In genomic region chrII:6705593-6706228, ce11 we compare ENCODE assay signal across 6 worm cellular contexts.
TF ChIP-seq lines count a peak whose summit lies in the region.

TSS of gene rpy-1 (minus strand) at chrII:6705643.

TF ChIP-seq in whole organism, L1 larva, 84 proteins besides CTCF, POLR2A, EP300 and RAD21 (continues in another document):
- TF ChIP-seq zag-1 (tag; optimal IDR thresholded peaks at IDR 0.05; lab: Kevin White, UChicago): no peak
- no peak for TF ChIP-seq irx-1 (tag; optimal IDR thresholded peaks at IDR 0.05; lab: Kevin White, UChicago)
- no peak for TF ChIP-seq ets-5 (GFP tag; IDR thresholded peaks at IDR 0.05; lab: Robert Waterston, UW)
- no peak for TF ChIP-seq efl-1 (optimal IDR thresholded peaks at IDR 0.05; lab: Kevin White, UChicago)
- peak in 1 of 2 experiments; percentile 41 for TF ChIP-seq efl-1 (GFP tag; optimal IDR thresholded peaks at IDR 0.05 in 1 of 2; lab: Kevin White, UChicago)
- TF ChIP-seq lir-3 (tag; optimal IDR thresholded peaks at IDR 0.05; lab: Kevin White, UChicago; ENCODE audit: poor library complexity): no peak
- TF ChIP-seq C34B4.2 (tag; optimal IDR thresholded peaks at IDR 0.05; lab: Kevin White, UChicago): no peak
- no peak for TF ChIP-seq ceh-88 (GFP tag; IDR thresholded peaks at IDR 0.05; lab: Robert Waterston, UW)
- no peak for TF ChIP-seq ceh-90 (tag; optimal IDR thresholded peaks at IDR 0.05; lab: Kevin White, UChicago)
- no peak for TF ChIP-seq unc-130 (tag; optimal IDR thresholded peaks at IDR 0.05; lab: Kevin White, UChicago)
- TF ChIP-seq elt-2 (tag; optimal IDR thresholded peaks at IDR 0.05; lab: Kevin White, UChicago): no peak
- TF ChIP-seq nhr-84 (tag; optimal IDR thresholded peaks at IDR 0.05; lab: Kevin White, UChicago): no peak
- peak; percentile 76 for TF ChIP-seq lin-14 (GFP tag; optimal IDR thresholded peaks at IDR 0.05; lab: Kevin White, UChicago)
- no peak for TF ChIP-seq unc-98 (GFP tag; IDR thresholded peaks at IDR 0.05; lab: Robert Waterston, UW)
- no peak for TF ChIP-seq xbp-1 (tag; optimal IDR thresholded peaks at IDR 0.05; lab: Kevin White, UChicago)
- peak; percentile 36 to 51 for TF ChIP-seq lsy-2 (tag; optimal IDR thresholded peaks at IDR 0.05; lab: Kevin White, UChicago)

TF ChIP-seq in whole organism, L2 larva, 48 proteins besides CTCF, POLR2A, EP300 and RAD21:
- TF ChIP-seq mab-5 (tag; optimal IDR thresholded peaks at IDR 0.05; lab: Kevin White, UChicago) (peak; percentile 59), fos-1 (tag; optimal IDR thresholded peaks at IDR 0.05; lab: Kevin White, UChicago) (no peak), lsy-2 (tag; optimal IDR thresholded peaks at IDR 0.05; lab: Kevin White, UChicago) (peak in 1 of 2 experiments; percentile 42), unc-39 (tag; optimal IDR thresholded peaks at IDR 0.05; lab: Kevin White, UChicago) (no peak), F13H6.1 (tag; optimal IDR thresholded peaks at IDR 0.05; lab: Kevin White, UChicago) (peak; percentile 42), unc-55 (GFP tag; optimal IDR thresholded peaks at IDR 0.05; lab: Kevin White, UChicago) (peak; percentile 79), nhr-129 (tag; optimal IDR thresholded peaks at IDR 0.05; lab: Kevin White, UChicago) (peak; percentile 66), elt-3 (tag; optimal IDR thresholded peaks at IDR 0.05; lab: Kevin White, UChicago) (no peak), C34F6.9 (tag; optimal IDR thresholded peaks at IDR 0.05; lab: Kevin White, UChicago) (peak; percentile 36)

TF ChIP-seq in whole organism, L3 larva, 47 proteins besides CTCF, POLR2A, EP300 and RAD21:
- peak; percentile 46 for TF ChIP-seq lin-39 (tag; optimal IDR thresholded peaks at IDR 0.05; lab: Kevin White, UChicago)
- peak; percentile 0 for TF ChIP-seq nfya-1 (tag; optimal IDR thresholded peaks at IDR 0.05; lab: Kevin White, UChicago; ENCODE audit: insufficient read depth)
- no peak for TF ChIP-seq nhr-76 (tag; optimal IDR thresholded peaks at IDR 0.05; lab: Kevin White, UChicago)
- TF ChIP-seq egl-5 (tag; optimal IDR thresholded peaks at IDR 0.05; lab: Kevin White, UChicago): peak; percentile 32

TF ChIP-seq in whole organism, L4 larva, 104 proteins besides CTCF, POLR2A, EP300 and RAD21:
- TF ChIP-seq F49E8.2 (tag; optimal IDR thresholded peaks at IDR 0.05; lab: Kevin White, UChicago; ENCODE audit: borderline replicate concordance) (no peak), unc-62 (GFP tag; optimal IDR thresholded peaks at IDR 0.05 in 1 of 2; lab: Kevin White, UChicago) (peak in 1 of 2 experiments; percentile 97), unc-62 (tag; optimal IDR thresholded peaks at IDR 0.05; lab: Kevin White, UChicago) (no peak), saeg-2 (GFP tag; IDR thresholded peaks at IDR 0.05; lab: Robert Waterston, UW) (no peak), rbr-2 (tag; optimal IDR thresholded peaks at IDR 0.05; lab: Kevin White, UChicago) (no peak), pha-4 (GFP tag; IDR thresholded peaks at IDR 0.05; lab: Robert Waterston, UW) (no peak), pha-4 (tag; optimal IDR thresholded peaks at IDR 0.05; lab: Kevin White, UChicago) (no peak), unc-130 (GFP tag; optimal IDR thresholded peaks at IDR 0.05; lab: Kevin White, UChicago) (no peak), lin-38 (GFP tag; IDR thresholded peaks at IDR 0.05; lab: Robert Waterston, UW) (no peak), hlh-30 (tag; optimal IDR thresholded peaks at IDR 0.05; lab: Kevin White, UChicago; ENCODE audit: insufficient read depth) (peak; percentile 20), ZK337.2 (GFP tag; IDR thresholded peaks at IDR 0.05; lab: Robert Waterston, UW) (no peak), lim-7 (GFP tag; IDR thresholded peaks at IDR 0.05; lab: Robert Waterston, UW) (no peak), D1046.2 (GFP tag; IDR thresholded peaks at IDR 0.05; lab: Robert Waterston, UW) (no peak), lsy-2 (tag; optimal IDR thresholded peaks at IDR 0.05; lab: Kevin White, UChicago) (peak in 1 of 2 experiments; percentile 29), hlh-11 (tag; optimal IDR thresholded peaks at IDR 0.05; lab: Kevin White, UChicago) (peak; percentile 9), nhr-11 (tag; optimal IDR thresholded peaks at IDR 0.05; lab: Kevin White, UChicago) (peak; percentile 43), ceh-20 (GFP tag; IDR thresholded peaks at IDR 0.05; lab: Robert Waterston, UW) (0 out of 2 replicates have a peak, but pooled peaks have one; percentile 28), snpc-4 (tag; optimal IDR thresholded peaks at IDR 0.05; lab: Kevin White, UChicago) (no peak), daf-16 (GFP tag; optimal IDR thresholded peaks at IDR 0.05; lab: Kevin White, UChicago) (peak in 1 of 2 experiments; percentile 87), daf-16 (tag; optimal IDR thresholded peaks at IDR 0.05; lab: Kevin White, UChicago) (no peak), nhr-10 (tag; optimal IDR thresholded peaks at IDR 0.05; lab: Kevin White, UChicago) (no peak)

TF ChIP-seq in whole organism, late embryonic, 69 proteins besides CTCF, POLR2A, EP300 and RAD21:
- TF ChIP-seq pha-4 (tag; optimal IDR thresholded peaks at IDR 0.05; lab: Kevin White, UChicago) (no peak), unc-55 (GFP tag; optimal IDR thresholded peaks at IDR 0.05; lab: Kevin White, UChicago) (peak; percentile 66), ttx-3 (tag; optimal IDR thresholded peaks at IDR 0.05; lab: Kevin White, UChicago) (no peak), pax-1 (tag; optimal IDR thresholded peaks at IDR 0.05; lab: Kevin White, UChicago) (no peak), ref-2 (tag; optimal IDR thresholded peaks at IDR 0.05; lab: Kevin White, UChicago) (no peak), hlh-30 (tag; optimal IDR thresholded peaks at IDR 0.05; lab: Kevin White, UChicago; ENCODE audit: insufficient read depth) (no peak), fax-1 (tag; optimal IDR thresholded peaks at IDR 0.05; lab: Kevin White, UChicago) (no peak), ceh-48 (tag; optimal IDR thresholded peaks at IDR 0.05; lab: Kevin White, UChicago) (no peak), ceh-18 (tag; optimal IDR thresholded peaks at IDR 0.05; lab: Kevin White, UChicago) (peak; percentile 19), ceh-2 (tag; optimal IDR thresholded peaks at IDR 0.05; lab: Kevin White, UChicago) (no peak)

TF ChIP-seq in whole organism, mixed stage, embryonic, 35 proteins besides CTCF, POLR2A, EP300 and RAD21:
- TF ChIP-seq ces-1 (GFP tag; optimal IDR thresholded peaks at IDR 0.05; lab: Kevin White, UChicago) (no peak), tbx-8 (GFP tag; optimal IDR thresholded peaks at IDR 0.05; lab: Kevin White, UChicago) (no peak), lin-13 (tag; optimal IDR thresholded peaks at IDR 0.05; lab: Kevin White, UChicago) (no peak), mls-2 (tag; optimal IDR thresholded peaks at IDR 0.05; lab: Kevin White, UChicago) (no peak), unc-120 (tag; optimal IDR thresholded peaks at IDR 0.05; lab: Kevin White, UChicago; ENCODE audit: poor library complexity, severe bottlenecking) (peak; percentile 35), unc-62 (GFP tag; optimal IDR thresholded peaks at IDR 0.05; lab: Kevin White, UChicago) (peak; percentile 85)
TF ChIP-seq in whole organism, mixed stage, embryonic: peak in this region for 2.

Comparison
In these comparisons a context has a peak if more than half of its experiments do, and no peak if none do; other contexts are left out.
1. Of the 29 proteins assayed by ChIP-seq in both whole organism, L4 larva and whole organism, L1 larva: peak only in whole organism, L4 larva: nhr-11; only in whole organism, L1 larva: lin-39; in both: none; in neither: 25; mixed calls (peak in some experiments, not most) for 2.